Fruit fly (Drosophila melanogaster): ENCODE data around the gene CG42266.

The CG42266 gene

dm6 chr2L:16317777-16318610, 22.2 kb downstream of the CG42266 start (continued):
- peak; percentile 2 for TF ChIP-seq kah (GFP tag; optimal IDR thresholded peaks at IDR 0.05)
- TF ChIP-seq wdn (GFP tag; IDR thresholded peaks at IDR 0.05): 0 out of 2 replicates have a peak, but pooled peaks have one; percentile 21
- peak; percentile 77 for TF ChIP-seq kni (GFP tag; optimal IDR thresholded peaks at IDR 0.05)
- peak; percentile 57; the same call in 1 of the 2 replicates for TF ChIP-seq HLH3B (GFP tag; IDR thresholded peaks at IDR 0.05)
- TF ChIP-seq Blimp-1 (GFP tag; optimal IDR thresholded peaks at IDR 0.05): no peak
- peak; percentile 20 for TF ChIP-seq Nf-YB (GFP tag; optimal IDR thresholded peaks at IDR 0.05)
- TF ChIP-seq CG2678 (tag; optimal IDR thresholded peaks at IDR 0.05): peak; percentile 64
- no peak for TF ChIP-seq al (GFP tag; IDR thresholded peaks at IDR 0.05)
- TF ChIP-seq org-1 (GFP tag; optimal IDR thresholded peaks at IDR 0.05): peak; percentile 20
- TF ChIP-seq CG14710 (tag; optimal IDR thresholded peaks at IDR 0.05): no peak
- no peak for TF ChIP-seq CG4854 (GFP tag; optimal IDR thresholded peaks at IDR 0.05)
- TF ChIP-seq CG1233 (GFP tag; optimal IDR thresholded peaks at IDR 0.05): peak; percentile 15
- TF ChIP-seq ewg (GFP tag; optimal IDR thresholded peaks at IDR 0.05): peak; percentile 22
- TF ChIP-seq slbo (GFP tag; IDR thresholded peaks at IDR 0.05): 0 out of 2 replicates have a peak, but pooled peaks have one; percentile 8
- TF ChIP-seq fd3F (GFP tag; optimal IDR thresholded peaks at IDR 0.05): peak; percentile 46
- TF ChIP-seq Dfd (GFP tag; optimal IDR thresholded peaks at IDR 0.05): no peak
- peak; percentile 67 for TF ChIP-seq CG17568 (GFP tag; optimal IDR thresholded peaks at IDR 0.05)
- no peak for TF ChIP-seq ssp (GFP tag; IDR thresholded peaks at IDR 0.05)
- TF ChIP-seq dysf (GFP tag; IDR thresholded peaks at IDR 0.05): peak; percentile 37; the same call in 1 of the 3 replicates
- peak; percentile 58 for TF ChIP-seq B-H2 (GFP tag; optimal IDR thresholded peaks at IDR 0.05)
- no peak for TF ChIP-seq aop (GFP tag; IDR thresholded peaks at IDR 0.05)
- TF ChIP-seq pan (optimal IDR thresholded peaks at IDR 0.05): no peak
- TF ChIP-seq pan (GFP tag; optimal IDR thresholded peaks at IDR 0.05 in 1 of 2, IDR thresholded peaks at IDR 0.05 in 1 of 2): no peak
- TF ChIP-seq pfk (GFP tag; optimal IDR thresholded peaks at IDR 0.05): peak; percentile 48
- no peak for TF ChIP-seq CG17186 (GFP tag; optimal IDR thresholded peaks at IDR 0.05)
- no peak for TF ChIP-seq tgo (GFP tag; IDR thresholded peaks at IDR 0.05)
- no peak for TF ChIP-seq CG13624 (GFP tag; optimal IDR thresholded peaks at IDR 0.05)
- TF ChIP-seq Mes4 (GFP tag; optimal IDR thresholded peaks at IDR 0.05): peak; percentile 9
- no peak for TF ChIP-seq lmd (GFP tag; IDR thresholded peaks at IDR 0.05)
- no peak for TF ChIP-seq Dad (GFP tag; optimal IDR thresholded peaks at IDR 0.05)
- no peak for TF ChIP-seq hkb (optimal IDR thresholded peaks at IDR 0.05)
- peak; percentile 57 for TF ChIP-seq hkb (GFP tag; IDR thresholded peaks at IDR 0.05)
- no peak for TF ChIP-seq ro (GFP tag; IDR thresholded peaks at IDR 0.05)
- TF ChIP-seq H2.0 (GFP tag; IDR thresholded peaks at IDR 0.05): no peak
- no peak for TF ChIP-seq Bgb (GFP tag; IDR thresholded peaks at IDR 0.05; ENCODE audit: partially characterized antibody)
- TF ChIP-seq CG2116 (GFP tag; optimal IDR thresholded peaks at IDR 0.05): peak; percentile 27
- peak; percentile 30; the same call in 1 of the 3 replicates for TF ChIP-seq B-H1 (GFP tag; IDR thresholded peaks at IDR 0.05)
- TF ChIP-seq Opbp (GFP tag; IDR thresholded peaks at IDR 0.05; ENCODE audit: partially characterized antibody): no peak
- 0 out of 3 replicates have a peak, but pooled peaks have one; percentile 13 for TF ChIP-seq ken (GFP tag; IDR thresholded peaks at IDR 0.05)
- peak; percentile 14 for TF ChIP-seq nau (GFP tag; optimal IDR thresholded peaks at IDR 0.05)
- peak; percentile 13 for TF ChIP-seq CG15514 (GFP tag; optimal IDR thresholded peaks at IDR 0.05)
- peak; percentile 73 for TF ChIP-seq lab (GFP tag; optimal IDR thresholded peaks at IDR 0.05)
- peak; percentile 77 for TF ChIP-seq Vsx1 (GFP tag; optimal IDR thresholded peaks at IDR 0.05)
- peak; percentile 34 for TF ChIP-seq her (GFP tag; optimal IDR thresholded peaks at IDR 0.05)
- peak; percentile 54; the same call in 2 of the 3 replicates for TF ChIP-seq so (GFP tag; IDR thresholded peaks at IDR 0.05)
- no peak for TF ChIP-seq tll (GFP tag; optimal IDR thresholded peaks at IDR 0.05)
- peak; percentile 32 for TF ChIP-seq Bteb2 (GFP tag; optimal IDR thresholded peaks at IDR 0.05)
- peak; percentile 53 for TF ChIP-seq sqz (GFP tag; optimal IDR thresholded peaks at IDR 0.05)
- no peak for TF ChIP-seq Rx (GFP tag; IDR thresholded peaks at IDR 0.05)

All from whole organism, embryonic.